Fruit fly (Drosophila melanogaster) whole organism, embryonic: ENCODE data around the gene PpV.

ENCODE experiments used
- Atf6 ChIP-seq: fragments of 200-800 bp; sonication (Bioruptor generic); IDR thresholded peaks from 2 replicates; pipeline ENCODE4 v1.3.6; 2022; ENCODE audit warnings: missing biosample characterization, missing genetic modification characterization
- CG10431 ChIP-seq: fragments of 200-800 bp; sonication (Bioruptor generic); optimal IDR thresholded peaks from 3 replicates; lab custom pipeline; 2018; ENCODE audit warnings: missing biosample characterization, mild to moderate bottlenecking, missing genetic modification characterization
- CG12236 ChIP-seq: fragments of 200-800 bp; sonication (Bioruptor generic); optimal IDR thresholded peaks from 2 replicates; lab custom pipeline; 2016; ENCODE audit warnings: missing biosample characterization, missing genetic modification characterization
- CG12391 ChIP-seq: fragments of 200-800 bp; sonication (Bioruptor generic); optimal IDR thresholded peaks from 3 replicates; lab custom pipeline; 2018; ENCODE audit warnings: missing biosample characterization, mild to moderate bottlenecking, missing genetic modification characterization, moderate library complexity
- CG15514 ChIP-seq: fragments of 200-800 bp; sonication (Bioruptor generic); optimal IDR thresholded peaks from 3 replicates; lab custom pipeline; 2017; ENCODE audit warnings: missing biosample characterization, missing genetic modification characterization, mild to moderate bottlenecking, moderate library complexity, missing genetic modification reagents
- CG1647 ChIP-seq: fragments of 200-800 bp; sonication (Bioruptor generic); optimal IDR thresholded peaks from 3 replicates; lab custom pipeline; 2016; ENCODE audit warnings: missing biosample characterization, missing genetic modification characterization
- CG17328 ChIP-seq: fragments of 200-800 bp; sonication (Bioruptor generic); IDR thresholded peaks from 2 replicates; pipeline ENCODE4 v1.3.6; 2022; ENCODE audit warnings: missing biosample characterization, missing genetic modification characterization
- CG17829 ChIP-seq: fragments of 200-800 bp; optimal IDR thresholded peaks from 2 replicates; lab custom pipeline; 2019; ENCODE audit warnings: missing biosample characterization, mild to moderate bottlenecking, missing genetic modification characterization, moderate library complexity
- CG18476 ChIP-seq: fragments of 200-800 bp; sonication (Bioruptor generic); optimal IDR thresholded peaks from 2 replicates; lab custom pipeline; 2016; ENCODE audit warnings: missing biosample characterization, mild to moderate bottlenecking, missing genetic modification characterization
- CG34224 ChIP-seq: fragments of 200-800 bp; sonication (Bioruptor generic); IDR thresholded peaks from 3 replicates; pipeline ENCODE4 v1.3.6; 2022; ENCODE audit warnings: missing biosample characterization, missing genetic modification characterization; ENCODE audit not compliant: partially characterized antibody
- CG3847 ChIP-seq: fragments of 200-800 bp; sonication (Bioruptor generic); IDR thresholded peaks from 2 replicates; pipeline ENCODE4 v1.3.6; 2022; ENCODE audit warnings: missing biosample characterization, missing genetic modification characterization
- CG7745 ChIP-seq: fragments of 200-800 bp; sonication (Bioruptor generic); optimal IDR thresholded peaks from 2 replicates; lab custom pipeline; 2018; ENCODE audit warnings: missing biosample characterization, mild to moderate bottlenecking, missing genetic modification characterization, moderate library complexity
- CG8388 ChIP-seq: fragments of 200-800 bp; sonication (Bioruptor generic); optimal IDR thresholded peaks from 2 replicates; lab custom pipeline; 2019; ENCODE audit warnings: missing biosample characterization, mild to moderate bottlenecking, missing genetic modification characterization, moderate library complexity
- CHES-1-like ChIP-seq: fragments of 200-800 bp; sonication (Bioruptor generic); optimal IDR thresholded peaks from 2 replicates; lab custom pipeline; 2016; ENCODE audit warnings: missing biosample characterization, missing genetic modification characterization
- Chrac-16 ChIP-seq: fragments of 200-800 bp; sonication (Bioruptor generic); optimal IDR thresholded peaks from 3 replicates; lab custom pipeline; 2016; ENCODE audit warnings: missing biosample characterization, missing genetic modification characterization
- D19B ChIP-seq: fragments of 200-800 bp; sonication (Bioruptor generic); optimal IDR thresholded peaks from 2 replicates; lab custom pipeline; 2017; ENCODE audit warnings: missing biosample characterization, mild to moderate bottlenecking, missing genetic modification characterization
- Dad ChIP-seq: fragments of 200-800 bp; sonication (Bioruptor generic); optimal IDR thresholded peaks from 3 replicates; lab custom pipeline; 2016; ENCODE audit warnings: missing biosample characterization, missing genetic modification characterization
- Ets97D ChIP-seq: fragments of 200-800 bp; sonication (Bioruptor generic); optimal IDR thresholded peaks from 3 replicates; lab custom pipeline; 2016; ENCODE audit warnings: missing biosample characterization, missing genetic modification characterization
- H15 ChIP-seq: fragments of 200-800 bp; sonication (Bioruptor generic); IDR thresholded peaks from 3 replicates; pipeline ENCODE4 v1.3.6; 2022; ENCODE audit warnings: missing biosample characterization, missing genetic modification characterization
- HLH3B ChIP-seq: fragments of 200-800 bp; sonication (Bioruptor generic); IDR thresholded peaks from 2 replicates; pipeline ENCODE4 v1.3.6; 2022; ENCODE audit warnings: missing biosample characterization, missing genetic modification characterization
- Hmr ChIP-seq: fragments of 200-800 bp; sonication (Bioruptor generic); optimal IDR thresholded peaks from 3 replicates; lab custom pipeline; 2017; ENCODE audit warnings: mild to moderate bottlenecking, missing biosample characterization, missing genetic modification reagents, missing genetic modification characterization
- MTF-1 ChIP-seq: fragments of 200-800 bp; sonication (Bioruptor generic); optimal IDR thresholded peaks from 2 replicates; lab custom pipeline; 2018; ENCODE audit warnings: missing biosample characterization, mild to moderate bottlenecking, missing genetic modification characterization, borderline replicate concordance
- Mad ChIP-seq: fragments of 200-800 bp; sonication (Bioruptor generic); optimal IDR thresholded peaks from 2 replicates; lab custom pipeline; 2016; ENCODE audit warnings: missing biosample characterization, missing genetic modification characterization
- Side ChIP-seq: fragments of 200-800 bp; sonication (Bioruptor generic); optimal IDR thresholded peaks from 2 replicates; lab custom pipeline; 2016; ENCODE audit warnings: missing biosample characterization, missing genetic modification characterization
- Sin3A ChIP-seq: fragments of >200 bp; optimal IDR thresholded peaks from 2 replicates; lab custom pipeline; 2018
- Spps ChIP-seq: fragments of 200-800 bp; sonication (Bioruptor generic); optimal IDR thresholded peaks from 2 replicates; lab custom pipeline; 2018; ENCODE audit warnings: missing biosample characterization, mild to moderate bottlenecking, missing genetic modification characterization
- Sry-β ChIP-seq: fragments of 200-800 bp; sonication (Bioruptor generic); optimal IDR thresholded peaks from 2 replicates; lab custom pipeline; 2018; ENCODE audit warnings: missing biosample characterization, mild to moderate bottlenecking, missing genetic modification characterization, moderate library complexity
- ac ChIP-seq: fragments of 200-800 bp; sonication (Bioruptor generic); optimal IDR thresholded peaks from 3 replicates; lab custom pipeline; 2017; ENCODE audit warnings: missing biosample characterization, mild to moderate bottlenecking, missing genetic modification characterization
- bsh ChIP-seq, 2 experiments: fragments of 200-800 bp; sonication (Bioruptor generic); optimal IDR thresholded peaks; 2 replicates each; lab custom pipeline; 2017 to 2018; ENCODE audit warnings: mild to moderate bottlenecking in 2 of 2, missing biosample characterization in 2 of 2, missing genetic modification characterization in 2 of 2, moderate library complexity in 1 of 2
- btn ChIP-seq: fragments of 200-800 bp; sonication (Bioruptor generic); optimal IDR thresholded peaks from 2 replicates; lab custom pipeline; 2016; ENCODE audit warnings: missing biosample characterization, missing genetic modification characterization
- chm ChIP-seq: fragments of 200-800 bp; sonication (Bioruptor generic); IDR thresholded peaks from 2 replicates; pipeline ENCODE4 v1.3.6; 2022; ENCODE audit warnings: missing biosample characterization, missing genetic modification characterization
- chn ChIP-seq: fragments of 200-800 bp; sonication (Bioruptor generic); optimal IDR thresholded peaks from 2 replicates; lab custom pipeline; 2016; ENCODE audit warnings: missing biosample characterization, missing genetic modification characterization
- crol ChIP-seq: fragments of 200-800 bp; sonication (Bioruptor generic); IDR thresholded peaks from 2 replicates; pipeline ENCODE4 v1.3.6; 2022; ENCODE audit warnings: missing biosample characterization, missing genetic modification characterization
- dmrt11E ChIP-seq: fragments of 200-800 bp; sonication (Bioruptor generic); optimal IDR thresholded peaks from 3 replicates; lab custom pipeline; 2018; ENCODE audit warnings: missing biosample characterization, mild to moderate bottlenecking, missing genetic modification characterization, moderate library complexity
- ems ChIP-seq: fragments of 200-800 bp; sonication (Bioruptor generic); optimal IDR thresholded peaks from 3 replicates; lab custom pipeline; 2016; ENCODE audit warnings: missing biosample characterization, missing genetic modification characterization
- exex ChIP-seq: fragments of 200-800 bp; sonication (Bioruptor generic); optimal IDR thresholded peaks from 4 replicates; lab custom pipeline; 2018; ENCODE audit warnings: missing biosample characterization, mild to moderate bottlenecking, missing genetic modification characterization, moderate library complexity
- fd102C ChIP-seq: fragments of 200-800 bp; sonication (Bioruptor generic); optimal IDR thresholded peaks from 2 replicates; lab custom pipeline; 2018; ENCODE audit warnings: missing biosample characterization, mild to moderate bottlenecking, missing genetic modification characterization, moderate library complexity
- fd96Cb ChIP-seq: fragments of 200-800 bp; sonication (Bioruptor generic); optimal IDR thresholded peaks from 2 replicates; lab custom pipeline; 2018; ENCODE audit warnings: missing biosample characterization, mild to moderate bottlenecking, missing genetic modification characterization, moderate library complexity
- insv ChIP-seq, 2 experiments: fragments of 200-800 bp; sonication (Bioruptor generic); optimal IDR thresholded peaks; 3 replicates each; lab custom pipeline; 2016 to 2018; ENCODE audit warnings: missing biosample characterization in 2 of 2, missing genetic modification characterization in 2 of 2
- jigr1 ChIP-seq: fragments of 200-800 bp; sonication (Bioruptor generic); IDR thresholded peaks from 3 replicates; pipeline ENCODE4 v1.3.6; 2022; ENCODE audit warnings: missing biosample characterization, missing genetic modification characterization
- lab ChIP-seq: fragments of 200-800 bp; sonication (Bioruptor generic); optimal IDR thresholded peaks from 3 replicates; lab custom pipeline; 2017; ENCODE audit warnings: missing biosample characterization, missing genetic modification characterization, mild to moderate bottlenecking, moderate library complexity, missing genetic modification reagents
- maf-S ChIP-seq: fragments of 200-800 bp; sonication (Bioruptor generic); optimal IDR thresholded peaks from 2 replicates; lab custom pipeline; 2016; ENCODE audit warnings: missing biosample characterization, missing genetic modification characterization
- nerfin-2 ChIP-seq: fragments of 200-800 bp; sonication (Bioruptor generic); IDR thresholded peaks from 2 replicates; pipeline ENCODE4 v1.3.6; 2022; ENCODE audit warnings: missing biosample characterization, missing genetic modification characterization; ENCODE audit not compliant: partially characterized antibody
- p53 ChIP-seq: fragments of 200-800 bp; sonication (Bioruptor generic); optimal IDR thresholded peaks from 2 replicates; lab custom pipeline; 2016; ENCODE audit warnings: missing biosample characterization, missing genetic modification characterization
- repo ChIP-seq: fragments of 200-800 bp; sonication (Bioruptor generic); optimal IDR thresholded peaks from 2 replicates; lab custom pipeline; 2016; ENCODE audit warnings: missing biosample characterization, missing genetic modification characterization
- seq ChIP-seq: fragments of 200-800 bp; sonication (Bioruptor generic); IDR thresholded peaks from 2 replicates; pipeline ENCODE4 v1.3.6; 2022; ENCODE audit warnings: missing biosample characterization, missing genetic modification characterization
- slou ChIP-seq: fragments of 200-800 bp; sonication (Bioruptor generic); optimal IDR thresholded peaks from 3 replicates; lab custom pipeline; 2016; ENCODE audit warnings: missing biosample characterization, missing genetic modification characterization
- slp2 ChIP-seq: fragments of 200-800 bp; sonication (Bioruptor generic); optimal IDR thresholded peaks from 2 replicates; lab custom pipeline; 2016; ENCODE audit warnings: missing biosample characterization, missing genetic modification characterization
- vfl ChIP-seq: fragments of 200-800 bp; sonication (Bioruptor generic); optimal IDR thresholded peaks from 2 replicates; lab custom pipeline; 2016; ENCODE audit warnings: missing biosample characterization, missing genetic modification characterization
- zen ChIP-seq: fragments of 200-800 bp; sonication (Bioruptor generic); optimal IDR thresholded peaks from 3 replicates; lab custom pipeline; 2018; ENCODE audit warnings: missing biosample characterization, mild to moderate bottlenecking, missing genetic modification characterization, moderate library complexity

The PpV gene

dm6 chrX:6339970-6340548 lies 32.7 kb downstream of the PpV start (continued):
- TF ChIP-seq dmrt11E (no peak), chn (GFP tag; lab: Kevin White, UChicago) (peak; percentile 22), repo (GFP tag; lab: Kevin White, UChicago) (no peak), bsh (GFP tag; optimal IDR thresholded peaks at IDR 0.05; lab: Kevin White, UChicago) (peak in 1 of 2 experiments; percentile 73), CG12236 (GFP tag; lab: Kevin White, UChicago) (no peak), Hmr (peak; percentile 13), HLH3B (peak; percentile 60; the same call in 1 of the 2 replicates), Ets97D (GFP tag; lab: Kevin White, UChicago) (no peak), Spps (tag; lab: Kevin White, UChicago) (peak; percentile 22), CG18476 (GFP tag; lab: Kevin White, UChicago) (peak; percentile 29), fd96Cb (peak; percentile 56), CG7745 (no peak), CG1647 (GFP tag; lab: Kevin White, UChicago) (peak; percentile 34), lab (GFP tag; lab: Kevin White, UChicago) (peak; percentile 71), p53 (GFP tag; lab: Kevin White, UChicago) (no peak), MTF-1 (GFP tag; lab: Kevin White, UChicago) (no peak), H15 (0 out of 3 replicates have a peak, but pooled peaks have one; percentile 56), CG10431 (GFP tag; lab: Kevin White, UChicago) (no peak), CG17829 (tag; lab: Kevin White, UChicago) (peak; percentile 46), ems (GFP tag; lab: Kevin White, UChicago) (peak; percentile 43), Mad (GFP tag; lab: Kevin White, UChicago) (no peak), CG17328 (GFP tag; lab: Robert Waterston, UW) (peak; percentile 72), CHES-1-like (GFP tag; lab: Kevin White, UChicago) (no peak), crol (peak; percentile 44), CG3847 (GFP tag; lab: Robert Waterston, UW) (peak; percentile 45), Side (GFP tag; lab: Kevin White, UChicago) (no peak), btn (GFP tag; lab: Kevin White, UChicago) (no peak), Dad (GFP tag; lab: Kevin White, UChicago) (no peak), CG8388 (peak; percentile 48), slou (no peak), nerfin-2 (no peak), Sry-β (no peak), Atf6 (GFP tag; lab: Robert Waterston, UW) (peak; percentile 59), maf-S (GFP tag; lab: Kevin White, UChicago) (peak; percentile 17), Chrac-16 (GFP tag; lab: Kevin White, UChicago) (peak; percentile 31), D19B (GFP tag; lab: Kevin White, UChicago) (no peak), ac (GFP tag; lab: Kevin White, UChicago) (no peak), CG15514 (GFP tag; lab: Kevin White, UChicago) (peak; percentile 9), vfl (GFP tag; lab: Kevin White, UChicago) (peak; percentile 12), exex (tag; lab: Kevin White, UChicago) (peak; percentile 24), CG34224 (no peak), jigr1 (no peak), slp2 (no peak), zen (tag; lab: Kevin White, UChicago) (no peak), fd102C (GFP tag; lab: Kevin White, UChicago) (no peak), chm (peak; percentile 44; the same call in 1 of the 2 replicates), Sin3A (lab: Kevin White, UChicago) (no peak), insv (GFP tag; optimal IDR thresholded peaks at IDR 0.05; lab: Kevin White, UChicago) (no peak), seq (GFP tag; lab: Robert Waterston, UW) (0 out of 2 replicates have a peak, but pooled peaks have one; percentile 28), CG12391 (tag; lab: Kevin White, UChicago) (peak; percentile 52)
